Worm (Caenorhabditis elegans) whole organism, L4 larva: ENCODE data around the gene ptp-3.

Source experiments
- D1046.2 ChIP-seq: fragments of 200-800 bp; sonication (Bioruptor generic); IDR thresholded peaks from 2 replicates; pipeline ENCODE4 v1.3.6; 2022; ENCODE audit warnings: missing genetic modification characterization, missing compliant biosample characterization
- F10B5.3 ChIP-seq: sonication (generic microtip); optimal IDR thresholded peaks from 2 replicates; lab custom pipeline; 2016; ENCODE audit warnings: mild to moderate bottlenecking, missing genetic modification characterization, missing compliant biosample characterization
- T26A8.4 ChIP-seq: fragments of 200-800 bp; sonication (Bioruptor generic); IDR thresholded peaks from 2 replicates; pipeline ENCODE4 v1.3.6; 2022; ENCODE audit warnings: missing genetic modification characterization, missing compliant biosample characterization
- ZK337.2 ChIP-seq: fragments of 200-800 bp; sonication (Bioruptor generic); IDR thresholded peaks from 2 replicates; pipeline ENCODE4 v1.3.6; 2022; ENCODE audit warnings: missing genetic modification reagents, missing genetic modification characterization, missing compliant biosample characterization
- aha-1 ChIP-seq: fragments of 150-350 bp; peaks from one replicate; lab custom pipeline; 2014; ENCODE audit warnings: missing biosample characterization, missing genetic modification characterization
- arid-1 ChIP-seq: fragments of 200-800 bp; sonication (Bioruptor generic); conservative IDR thresholded peaks from 2 replicates; pipeline ENCODE4 v1.3.6; 2022; ENCODE audit warnings: missing genetic modification reagents, missing genetic modification characterization, missing compliant biosample characterization
- ceh-20 ChIP-seq: fragments of 200-800 bp; sonication (Bioruptor generic); IDR thresholded peaks from 2 replicates; pipeline ENCODE4 v1.3.6; 2022; ENCODE audit warnings: missing genetic modification reagents, missing genetic modification characterization, missing compliant biosample characterization
- ceh-28 ChIP-seq: fragments of 150-350 bp; optimal IDR thresholded peaks from 2 replicates; lab custom pipeline; 2014; ENCODE audit warnings: missing biosample characterization, missing genetic modification reagents, missing genetic modification characterization
- ceh-82 ChIP-seq: sonication (generic microtip); optimal IDR thresholded peaks from 2 replicates; lab custom pipeline; 2017; ENCODE audit warnings: missing biosample characterization, missing genetic modification characterization
- daf-19 ChIP-seq: fragments of 200-800 bp; sonication (Bioruptor generic); conservative IDR thresholded peaks from 2 replicates; pipeline ENCODE4 v1.3.6; 2022; ENCODE audit warnings: missing genetic modification characterization, missing compliant biosample characterization
- dmd-6 ChIP-seq: fragments of 200-800 bp; sonication (Bioruptor generic); IDR thresholded peaks from 2 replicates; pipeline ENCODE4 v1.3.6; 2022; ENCODE audit warnings: missing genetic modification reagents, missing genetic modification characterization, missing compliant biosample characterization
- dmd-8 ChIP-seq: fragments of 200-800 bp; sonication (Bioruptor generic); IDR thresholded peaks from 2 replicates; pipeline ENCODE4 v1.3.6; 2022; ENCODE audit warnings: missing genetic modification characterization, missing compliant biosample characterization
- dmd-9 ChIP-seq: fragments of 200-800 bp; sonication (Bioruptor generic); IDR thresholded peaks from 2 replicates; pipeline ENCODE4 v1.3.6; 2022; ENCODE audit warnings: missing genetic modification reagents, missing genetic modification characterization, missing compliant biosample characterization
- dpl-1 ChIP-seq: fragments of 150-350 bp; optimal IDR thresholded peaks from 2 replicates; lab custom pipeline; 2014; ENCODE audit warnings: missing biosample characterization, missing genetic modification reagents, missing genetic modification characterization
- hlh-30 ChIP-seq: sonication (generic microtip); optimal IDR thresholded peaks from 2 replicates; lab custom pipeline; 2017; ENCODE audit warnings: antibody characterized with exemption, mild to moderate bottlenecking, missing genetic modification characterization, missing compliant biosample characterization; ENCODE audit not compliant: insufficient read depth
- hmg-1.1 ChIP-seq: fragments of 200-800 bp; sonication (Bioruptor generic); IDR thresholded peaks from 2 replicates; pipeline ENCODE4 v1.3.6; 2022; ENCODE audit warnings: missing genetic modification reagents, missing genetic modification characterization, missing compliant biosample characterization
- lim-7 ChIP-seq: fragments of 200-800 bp; sonication (Bioruptor generic); IDR thresholded peaks from 2 replicates; pipeline ENCODE4 v1.3.6; 2022; ENCODE audit warnings: missing genetic modification characterization, missing compliant biosample characterization
- lin-1 ChIP-seq: fragments of 200-800 bp; sonication (Bioruptor generic); IDR thresholded peaks from 2 replicates; pipeline ENCODE4 v1.3.6; 2022; ENCODE audit warnings: missing genetic modification reagents, missing genetic modification characterization, missing compliant biosample characterization
- lin-39 ChIP-seq: fragments of 150-350 bp; optimal IDR thresholded peaks from 2 replicates; lab custom pipeline; 2014; ENCODE audit warnings: missing biosample characterization, missing genetic modification reagents, missing genetic modification characterization
- madf-5 ChIP-seq, 2 experiments: fragments of 200-800 bp; sonication (Bioruptor generic); IDR thresholded peaks; 2 replicates each; pipeline ENCODE4 v1.3.6; 2022; ENCODE audit warnings: missing compliant biosample characterization in 2 of 2, missing genetic modification characterization in 2 of 2
- mdl-1 ChIP-seq, 2 experiments: fragments of 150-350 bp in 1 of 2; sonication (generic microtip) in 1 of 2; optimal IDR thresholded peaks; 2 replicates each; lab custom pipeline; 2014 to 2017; ENCODE audit warnings: missing biosample characterization in 2 of 2, missing genetic modification characterization in 2 of 2
- mxl-3 ChIP-seq: fragments of 200-800 bp; sonication (Bioruptor generic); optimal IDR thresholded peaks from 2 replicates; lab custom pipeline; 2018; ENCODE audit warnings: mild to moderate bottlenecking, missing genetic modification characterization, missing compliant biosample characterization
- nhr-111 ChIP-seq: fragments of 200-800 bp; sonication (Bioruptor generic); optimal IDR thresholded peaks from 2 replicates; lab custom pipeline; 2018; ENCODE audit warnings: mild to moderate bottlenecking, missing genetic modification characterization, missing compliant biosample characterization
- nhr-41 ChIP-seq: fragments of 200-800 bp; sonication (Bioruptor generic); IDR thresholded peaks from 2 replicates; pipeline ENCODE4 v1.3.6; 2022; ENCODE audit warnings: missing genetic modification reagents, missing genetic modification characterization, missing compliant biosample characterization
- nhr-42 ChIP-seq: fragments of 200-800 bp; sonication (Bioruptor generic); IDR thresholded peaks from 2 replicates; pipeline ENCODE4 v1.3.6; 2022; ENCODE audit warnings: missing genetic modification characterization, missing compliant biosample characterization
- nhr-48 ChIP-seq: sonication (generic microtip); optimal IDR thresholded peaks from 2 replicates; lab custom pipeline; 2016; ENCODE audit warnings: mild to moderate bottlenecking, missing genetic modification characterization, missing compliant biosample characterization
- nhr-6 ChIP-seq: fragments of 150-350 bp; optimal IDR thresholded peaks from 2 replicates; lab custom pipeline; 2014; ENCODE audit warnings: missing biosample characterization, missing genetic modification characterization
- snpc-1.2 ChIP-seq: fragments of 200-800 bp; sonication (Bioruptor generic); IDR thresholded peaks from 2 replicates; pipeline ENCODE4 v1.3.6; 2022; ENCODE audit warnings: missing genetic modification reagents, missing genetic modification characterization, missing compliant biosample characterization
- spr-3 ChIP-seq: fragments of 200-800 bp; sonication (Bioruptor generic); optimal IDR thresholded peaks from 2 replicates; lab custom pipeline; 2018; ENCODE audit warnings: mild to moderate bottlenecking, missing genetic modification characterization, missing compliant biosample characterization
- unc-62 ChIP-seq, 3 experiments: fragments of 150-350 bp in 1 of 3; sonication (generic microtip); optimal IDR thresholded peaks in 2 of 3; peaks in 1 of 3; 1 replicate in 1 of 3; 2 replicates in 2 of 3; lab custom pipeline; 2014 to 2017; ENCODE audit warnings: missing biosample characterization in 3 of 3, missing genetic modification characterization in 3 of 3, missing genetic modification reagents in 3 of 3, missing genotype in 1 of 3
- zfp-3 ChIP-seq: fragments of 200-800 bp; sonication (Bioruptor generic); conservative IDR thresholded peaks from 2 replicates; pipeline ENCODE4 v1.3.6; 2022; ENCODE audit warnings: missing genetic modification reagents, missing genetic modification characterization, missing compliant biosample characterization
- zip-2 ChIP-seq: fragments of 150-350 bp; optimal IDR thresholded peaks from 2 replicates; lab custom pipeline; 2014; ENCODE audit warnings: missing biosample characterization, missing genetic modification characterization

ptp-3 gene

DNA sequence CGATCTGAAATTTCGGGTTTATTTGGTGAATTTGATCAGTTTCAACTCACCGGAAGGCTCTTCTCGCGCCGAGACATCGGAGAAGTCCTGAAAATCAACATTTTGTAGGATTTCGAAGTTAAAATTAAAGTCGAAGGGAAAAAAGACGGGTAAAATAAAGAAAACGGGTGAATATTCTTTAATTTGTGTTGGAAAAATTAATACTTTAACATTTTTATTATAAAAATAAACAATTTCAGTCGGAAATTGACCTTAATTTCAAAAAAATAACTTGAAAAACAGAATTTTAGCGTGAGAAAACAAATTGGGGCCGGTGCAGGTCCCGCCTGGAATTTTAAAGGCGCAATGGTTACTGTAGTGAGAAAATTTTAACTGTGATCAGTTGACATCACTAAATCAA is 22.3 kb upstream of the ptp-3 start, which contains the start of gene nos-1:
Gene nos-1, minus strand, starts transcription at position 101 of the 400 bp plus-strand sequence.
- TF ChIP-seq dmd-6 = no peak
- no peak for TF ChIP-seq ceh-28 (tag; lab: Kevin White, UChicago)
- TF ChIP-seq daf-19 (GFP tag; lab: Robert Waterston, UW) = no peak
- no peak for TF ChIP-seq ZK337.2 (GFP tag; lab: Robert Waterston, UW)

ce11 chrII:10955114-10955513 is 20.2 kb upstream of the ptp-3 start:
- no peak for TF ChIP-seq mxl-3 (GFP tag; lab: Kevin White, UChicago)
- TF ChIP-seq D1046.2 (GFP tag; lab: Robert Waterston, UW) = no peak
- peak; percentile 36 for TF ChIP-seq aha-1 (tag; lab: Kevin White, UChicago)
- TF ChIP-seq zfp-3 (GFP tag; lab: Robert Waterston, UW) = no peak
- TF ChIP-seq snpc-1.2 = no peak
- TF ChIP-seq zip-2 (tag; lab: Kevin White, UChicago) = no peak
- TF ChIP-seq lin-39 = no peak
- no peak for TF ChIP-seq nhr-48
- no peak for TF ChIP-seq nhr-6 (tag; lab: Kevin White, UChicago)
- no peak for TF ChIP-seq F10B5.3 (tag; lab: Kevin White, UChicago)
- TF ChIP-seq unc-62 (GFP tag; optimal IDR thresholded peaks at IDR 0.05 in 1 of 2; lab: Kevin White, UChicago) = peak in 1 of 2 experiments; percentile 95
- TF ChIP-seq unc-62 (tag; optimal IDR thresholded peaks at IDR 0.05; lab: Kevin White, UChicago) = no peak

ce11 chrII:10956793-10957192 is 18.5 kb upstream of the ptp-3 start, which contains the start of gene R03D7.8:
Gene R03D7.8 (minus strand): TSS chrII:10956893.
- TF ChIP-seq aha-1 (tag; lab: Kevin White, UChicago) = peak; percentile 12
- no peak for TF ChIP-seq nhr-111
- TF ChIP-seq lin-39 = no peak

DNA sequence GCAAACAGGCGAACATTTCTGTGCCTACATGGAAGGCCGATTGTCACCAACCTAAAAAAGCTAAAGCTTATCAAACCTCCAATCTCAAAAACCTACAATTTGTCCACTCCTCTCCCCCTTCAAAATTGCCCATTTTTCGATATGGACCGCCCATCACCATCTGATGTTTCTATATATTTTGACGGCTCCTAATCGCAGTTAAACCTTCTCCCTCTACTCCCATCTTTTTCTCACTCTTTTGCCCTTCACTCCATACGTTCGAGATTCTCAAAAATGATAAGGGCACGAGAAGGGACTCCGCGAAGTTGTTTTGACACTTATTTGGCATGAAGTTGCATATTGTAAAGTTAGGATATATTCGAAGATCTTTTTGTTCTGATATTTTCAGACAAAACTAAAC is 16.2 kb upstream of the ptp-3 start:
- peak; percentile 67 for TF ChIP-seq aha-1 (tag; lab: Kevin White, UChicago)
- no peak for TF ChIP-seq mxl-3 (GFP tag; lab: Kevin White, UChicago)
- 0 out of 2 replicates have a peak, but pooled peaks have one; percentile 23 for TF ChIP-seq ceh-20 (GFP tag; lab: Robert Waterston, UW)

DNA sequence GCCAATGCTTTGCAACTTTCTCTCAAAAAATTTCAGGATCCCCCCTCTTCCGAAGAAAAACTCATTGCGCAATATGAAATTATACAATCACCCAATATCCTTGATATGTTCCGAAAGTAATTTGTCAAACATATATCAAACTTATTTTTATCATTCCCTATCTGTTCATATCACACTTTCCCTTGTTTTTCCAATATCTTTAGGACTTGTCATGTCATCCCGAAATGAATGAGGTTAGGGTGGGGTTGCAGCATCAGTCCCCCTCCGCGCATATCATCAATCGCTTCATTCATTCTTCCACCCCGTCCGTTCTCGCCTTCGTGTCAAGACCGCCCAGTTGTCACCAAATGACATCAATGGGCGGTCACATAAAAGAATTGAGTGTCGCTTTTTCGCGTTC is 15.7 kb upstream of the ptp-3 start:
- TF ChIP-seq dmd-8 = no peak
- TF ChIP-seq nhr-42 = no peak
- no peak for TF ChIP-seq lin-1
- TF ChIP-seq ceh-82 = no peak
- TF ChIP-seq dmd-9 (GFP tag; lab: Robert Waterston, UW) = no peak
- TF ChIP-seq lim-7 (GFP tag; lab: Robert Waterston, UW) = no peak
- no peak for TF ChIP-seq mdl-1 (tag; optimal IDR thresholded peaks at IDR 0.05; lab: Kevin White, UChicago)
- TF ChIP-seq nhr-41 = no peak
- no peak for TF ChIP-seq nhr-6 (tag; lab: Kevin White, UChicago)
- TF ChIP-seq dpl-1 (GFP tag; lab: Kevin White, UChicago) = no peak
- no peak for TF ChIP-seq hlh-30 (tag; lab: Kevin White, UChicago)
- no peak for TF ChIP-seq hmg-1.1 (GFP tag; lab: Robert Waterston, UW)
- no peak for TF ChIP-seq mxl-3 (GFP tag; lab: Kevin White, UChicago)
- no peak for TF ChIP-seq madf-5 (GFP tag; IDR thresholded peaks at IDR 0.05; lab: Robert Waterston, UW)
- no peak for TF ChIP-seq spr-3 (GFP tag; lab: Kevin White, UChicago)
- no peak for TF ChIP-seq T26A8.4
- TF ChIP-seq arid-1 (GFP tag; lab: Robert Waterston, UW) = no peak
- TF ChIP-seq D1046.2 (GFP tag; lab: Robert Waterston, UW) = no peak
- no peak for TF ChIP-seq ZK337.2 (GFP tag; lab: Robert Waterston, UW)
